Worm (Caenorhabditis elegans): Measurements from ENCODE around the gene Y22D7AL.10.

Y22D7AL.10 gene

DNA sequence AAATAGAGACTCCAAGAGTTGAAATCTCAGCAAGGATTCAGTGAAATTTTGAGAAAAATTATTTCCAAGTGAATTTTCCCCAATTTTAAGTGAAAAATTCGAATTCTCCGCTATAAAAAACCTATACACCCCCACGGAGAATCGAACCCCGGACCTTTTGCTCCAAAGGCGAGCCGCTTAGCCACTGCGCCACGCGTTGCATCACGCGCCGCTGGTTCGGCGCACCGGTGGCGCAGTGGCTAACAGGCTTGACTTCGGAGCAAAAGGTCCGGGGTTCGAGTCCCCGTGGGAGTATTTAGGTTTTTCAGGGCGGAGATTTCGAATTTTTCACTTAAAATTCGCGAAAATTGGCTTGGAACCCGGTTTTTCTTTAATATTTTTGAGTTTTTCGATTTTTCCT lies 43.1 kb downstream of the Y22D7AL.10 start:
- TF ChIP-seq blmp-1 (tag; optimal IDR thresholded peaks at IDR 0.05; ENCODE audit: insufficient read depth) (no peak), lin-13 (GFP tag; optimal IDR thresholded peaks at IDR 0.05) (no peak), sem-4 (tag; optimal IDR thresholded peaks at IDR 0.05) (no peak), lsy-2 (tag; optimal IDR thresholded peaks at IDR 0.05) (no peak), ztf-4 (tag; optimal IDR thresholded peaks at IDR 0.05) (no peak), Y55F3AM.14 (GFP tag; optimal IDR thresholded peaks at IDR 0.05) (no peak), nhr-77 (tag; optimal IDR thresholded peaks at IDR 0.05) (no peak), crh-2 (tag; optimal IDR thresholded peaks at IDR 0.05) (no peak), lin-11 (tag; optimal IDR thresholded peaks at IDR 0.05) (no peak), peb-1 (tag; optimal IDR thresholded peaks at IDR 0.05) (no peak), ztf-11 (tag; optimal IDR thresholded peaks at IDR 0.05) (no peak), sma-3 (GFP tag; optimal IDR thresholded peaks at IDR 0.05) (no peak), R02D3.7 (tag; optimal IDR thresholded peaks at IDR 0.05) (no peak), F13H6.1 (tag; optimal IDR thresholded peaks at IDR 0.05) (no peak), mdl-1 (tag; optimal IDR thresholded peaks at IDR 0.05) (no peak), unc-39 (tag; optimal IDR thresholded peaks at IDR 0.05) (no peak)

DNA sequence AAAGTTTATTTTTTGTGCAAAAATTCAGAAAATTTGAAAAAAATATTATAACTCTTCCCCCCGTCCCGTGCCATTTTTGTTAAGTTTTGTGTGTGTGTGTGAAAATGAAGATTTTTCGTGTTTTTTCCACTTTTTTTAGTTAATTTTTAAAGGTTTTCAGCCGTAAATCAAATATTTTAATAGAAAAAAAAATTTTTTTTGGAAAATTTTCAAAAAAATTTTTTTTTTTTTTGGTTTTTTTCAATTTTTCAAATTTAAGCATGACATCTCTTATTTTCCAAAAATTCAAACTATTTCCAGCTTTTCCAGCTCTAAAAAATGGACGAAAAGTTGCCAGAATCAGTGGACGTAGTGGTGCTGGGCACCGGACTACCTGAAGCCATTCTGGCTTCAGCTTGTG lies 48.7 kb downstream of the Y22D7AL.10 start, which contains the start of gene rep-1:
Gene rep-1, plus strand, starts transcription at position 301 of the 400 bp plus-strand sequence.
- no peak for TF ChIP-seq lin-13 (GFP tag; optimal IDR thresholded peaks at IDR 0.05)
- no peak for TF ChIP-seq nhr-77 (tag; optimal IDR thresholded peaks at IDR 0.05)
- no peak for TF ChIP-seq nhr-11 (tag; optimal IDR thresholded peaks at IDR 0.05)
- no peak for TF ChIP-seq sem-4 (tag; optimal IDR thresholded peaks at IDR 0.05)
- no peak for TF ChIP-seq fos-1 (tag; optimal IDR thresholded peaks at IDR 0.05)
- no peak for TF ChIP-seq mab-5 (tag; optimal IDR thresholded peaks at IDR 0.05)

All from whole organism, L2 larva.